Fruit fly (Drosophila melanogaster): Measurements from ENCODE around the gene CG12502.

CG12502 gene

dm6 chr3L:818438-819138 is 46.6 kb upstream of the CG12502 start (continued):
- TF ChIP-seq Camta (GFP tag; optimal IDR thresholded peaks at IDR 0.05) (peak; percentile 10), CG6791 (GFP tag; IDR thresholded peaks at IDR 0.05; ENCODE audit: partially characterized antibody) (no peak), lilli (GFP tag; optimal IDR thresholded peaks at IDR 0.05) (no peak), CG9609 (GFP tag; optimal IDR thresholded peaks at IDR 0.05) (no peak), Lhr (GFP tag; optimal IDR thresholded peaks at IDR 0.05) (no peak), CG13296 (GFP tag; optimal IDR thresholded peaks at IDR 0.05) (no peak), CG14965 (GFP tag; optimal IDR thresholded peaks at IDR 0.05; ENCODE audit: borderline replicate concordance) (no peak), vvl (GFP tag; IDR thresholded peaks at IDR 0.05) (peak; percentile 40), CG1024 (GFP tag; IDR thresholded peaks at IDR 0.05) (no peak), ems (GFP tag; optimal IDR thresholded peaks at IDR 0.05) (no peak), tgo (GFP tag; IDR thresholded peaks at IDR 0.05) (peak; percentile 19; the same call in 2 of the 3 replicates), Ptx1 (GFP tag; IDR thresholded peaks at IDR 0.05) (peak; percentile 32; the same call in 1 of the 2 replicates), ATbp (GFP tag; optimal IDR thresholded peaks at IDR 0.05) (peak; percentile 6), slbo (GFP tag; IDR thresholded peaks at IDR 0.05) (0 out of 2 replicates have a peak, but pooled peaks have one; percentile 16), CG12769 (tag; optimal IDR thresholded peaks at IDR 0.05) (no peak), CG18619 (GFP tag; optimal IDR thresholded peaks at IDR 0.05) (no peak), CG1647 (GFP tag; optimal IDR thresholded peaks at IDR 0.05) (no peak), CG13894 (tag; optimal IDR thresholded peaks at IDR 0.05) (no peak), CG8388 (GFP tag; optimal IDR thresholded peaks at IDR 0.05) (peak; percentile 59), Sox102F (GFP tag; optimal IDR thresholded peaks at IDR 0.05) (peak; percentile 60), sqz (GFP tag; optimal IDR thresholded peaks at IDR 0.05) (no peak), chinmo (GFP tag; IDR thresholded peaks at IDR 0.05; ENCODE audit: partially characterized antibody) (0 out of 4 replicates have a peak, but pooled peaks have one; percentile 61), D19A (tag; optimal IDR thresholded peaks at IDR 0.05) (peak; percentile 18), CG18764 (GFP tag; optimal IDR thresholded peaks at IDR 0.05) (no peak), CG15696 (tag; optimal IDR thresholded peaks at IDR 0.05) (no peak), dimm (GFP tag; IDR thresholded peaks at IDR 0.05) (no peak), zfh2 (GFP tag; optimal IDR thresholded peaks at IDR 0.05) (no peak), Xrp1 (GFP tag; IDR thresholded peaks at IDR 0.05) (0 out of 2 replicates have a peak, but pooled peaks have one; percentile 17), trem (tag; optimal IDR thresholded peaks at IDR 0.05) (no peak), CG8765 (GFP tag; IDR thresholded peaks at IDR 0.05) (no peak), cg (GFP tag; optimal IDR thresholded peaks at IDR 0.05) (no peak), maf-S (GFP tag; optimal IDR thresholded peaks at IDR 0.05) (no peak), CG2202 (tag; optimal IDR thresholded peaks at IDR 0.05) (no peak)

- TF ChIP-seq Aef1 (GFP tag; IDR thresholded peaks at IDR 0.05) (peak; percentile 92), Meics (GFP tag; optimal IDR thresholded peaks at IDR 0.05) (peak; percentile 85), caup (GFP tag; optimal IDR thresholded peaks at IDR 0.05; ENCODE audit: severe bottlenecking) (peak; percentile 90), twi (tag; optimal IDR thresholded peaks at IDR 0.05) (peak; percentile 57), CG32772 (GFP tag; IDR thresholded peaks at IDR 0.05) (peak; percentile 95), CG7786 (GFP tag; optimal IDR thresholded peaks at IDR 0.05) (peak; percentile 80), Optix (GFP tag; IDR thresholded peaks at IDR 0.05) (peak; percentile 96), zfh2 (GFP tag; optimal IDR thresholded peaks at IDR 0.05) (peak; percentile 83), CG12299 (tag; optimal IDR thresholded peaks at IDR 0.05) (peak; percentile 59), CG4730 (GFP tag; IDR thresholded peaks at IDR 0.05) (peak; percentile 91), CG11723 (GFP tag; optimal IDR thresholded peaks at IDR 0.05) (peak; percentile 76), Hr39 (optimal IDR thresholded peaks at IDR 0.05) (no peak), az2 (GFP tag; optimal IDR thresholded peaks at IDR 0.05) (peak; percentile 92), CG1233 (GFP tag; optimal IDR thresholded peaks at IDR 0.05) (peak; percentile 79), ash1 (GFP tag; optimal IDR thresholded peaks at IDR 0.05) (peak; percentile 42), Usf (GFP tag; optimal IDR thresholded peaks at IDR 0.05) (peak; percentile 60), ATbp (GFP tag; optimal IDR thresholded peaks at IDR 0.05) (peak; percentile 87), CG11696 (GFP tag; IDR thresholded peaks at IDR 0.05) (peak; percentile 88), CG7928 (GFP tag; optimal IDR thresholded peaks at IDR 0.05) (peak; percentile 56)
Measured at dm6 chr3L:819297-819886, 45.8 kb upstream of the CG12502 start.
